Worm (Caenorhabditis elegans): Measurements from ENCODE around the gene T01B7.5.

DNA sequence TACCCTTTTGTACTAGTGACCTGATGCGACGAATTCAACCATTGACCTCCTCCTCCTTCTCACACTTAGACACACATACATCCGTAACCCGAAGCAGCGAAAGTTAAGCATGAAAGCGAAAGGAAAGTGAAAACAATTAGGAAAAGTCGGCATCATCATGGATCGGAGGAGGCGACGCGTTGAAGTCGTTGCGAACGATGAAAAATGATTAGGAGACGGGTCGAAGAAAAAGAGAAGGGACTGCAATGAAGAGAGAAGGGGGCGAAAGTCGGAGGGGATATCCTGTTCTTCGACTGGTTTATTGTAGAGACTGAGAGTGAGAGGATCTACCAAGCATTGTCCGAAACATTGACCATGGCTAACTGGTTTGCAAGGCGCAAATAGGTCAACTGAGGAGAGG is 34.4 kb downstream of the T01B7.5 start:
- TF ChIP-seq ceh-9 (tag; optimal IDR thresholded peaks at IDR 0.05) = no peak
- no peak for TF ChIP-seq lin-39 (tag; optimal IDR thresholded peaks at IDR 0.05)
- no peak for TF ChIP-seq ceh-82 (tag; optimal IDR thresholded peaks at IDR 0.05)
- TF ChIP-seq elt-2 (tag; optimal IDR thresholded peaks at IDR 0.05) = no peak
- no peak for TF ChIP-seq snpc-4 (tag; optimal IDR thresholded peaks at IDR 0.05)
- TF ChIP-seq aly-2 (tag; optimal IDR thresholded peaks at IDR 0.05) = no peak
- no peak for TF ChIP-seq pha-4 (tag; optimal IDR thresholded peaks at IDR 0.05)
- no peak for TF ChIP-seq nhr-12 (tag; optimal IDR thresholded peaks at IDR 0.05)
- peak; percentile 81 for TF ChIP-seq nhr-25 (tag; optimal IDR thresholded peaks at IDR 0.05)
- no peak for TF ChIP-seq nhr-67 (tag; optimal IDR thresholded peaks at IDR 0.05)
- TF ChIP-seq elt-1 (tag; optimal IDR thresholded peaks at IDR 0.05) = no peak
- TF ChIP-seq mdl-1 (tag; optimal IDR thresholded peaks at IDR 0.05) = no peak
- no peak for TF ChIP-seq nhr-76 (tag; optimal IDR thresholded peaks at IDR 0.05)
- no peak for TF ChIP-seq ama-1 (optimal IDR thresholded peaks at IDR 0.05)
